Worm (Caenorhabditis elegans) whole organism, L2 larva: Measurements from ENCODE around the gene uev-2.

Source experiments
- C34F6.9 ChIP-seq: fragments of 150-350 bp; optimal IDR thresholded peaks from 2 replicates; lab custom pipeline; 2014; ENCODE audit warnings: missing biosample characterization, missing genetic modification characterization
- F13H6.1 ChIP-seq: sonication (generic microtip); optimal IDR thresholded peaks from 2 replicates; lab custom pipeline; 2016; ENCODE audit warnings: missing genetic modification characterization, missing compliant biosample characterization
- R02D3.7 ChIP-seq: fragments of 150-350 bp; optimal IDR thresholded peaks from 2 replicates; lab custom pipeline; 2014; ENCODE audit warnings: missing biosample characterization, missing genetic modification characterization
- Y55F3AM.14 ChIP-seq: fragments of 200-800 bp; sonication (Bioruptor generic); optimal IDR thresholded peaks from 2 replicates; lab custom pipeline; 2018; ENCODE audit warnings: mild to moderate bottlenecking, missing genetic modification characterization, missing compliant biosample characterization
- ZK546.5 ChIP-seq: sonication (generic microtip); optimal IDR thresholded peaks from 2 replicates; lab custom pipeline; 2017; ENCODE audit warnings: missing biosample characterization, missing genetic modification characterization
- alr-1 ChIP-seq: fragments of 150-350 bp; optimal IDR thresholded peaks from 2 replicates; lab custom pipeline; 2014; ENCODE audit warnings: missing biosample characterization, missing genetic modification characterization
- aly-2 ChIP-seq: fragments of 150-350 bp; optimal IDR thresholded peaks from 2 replicates; lab custom pipeline; 2014; ENCODE audit warnings: missing biosample characterization, missing genetic modification characterization
- blmp-1 ChIP-seq: sonication (generic microtip); optimal IDR thresholded peaks from 2 replicates; lab custom pipeline; 2017; ENCODE audit warnings: missing genetic modification characterization, mild to moderate bottlenecking, missing compliant biosample characterization, antibody characterized with exemption, moderate library complexity; ENCODE audit not compliant: insufficient read depth
- ceh-16 ChIP-seq: fragments of 150-350 bp; optimal IDR thresholded peaks from 2 replicates; lab custom pipeline; 2014; ENCODE audit warnings: missing biosample characterization, missing genetic modification characterization
- crh-2 ChIP-seq: sonication (generic microtip); optimal IDR thresholded peaks from 2 replicates; lab custom pipeline; 2017; ENCODE audit warnings: missing biosample characterization, missing genetic modification characterization
- elt-1 ChIP-seq: fragments of 150-350 bp; optimal IDR thresholded peaks from 2 replicates; lab custom pipeline; 2014; ENCODE audit warnings: missing biosample characterization, missing genetic modification characterization
- fos-1 ChIP-seq: fragments of 150-350 bp; optimal IDR thresholded peaks from 2 replicates; lab custom pipeline; 2014; ENCODE audit warnings: missing biosample characterization, missing genetic modification characterization
- gmeb-1 ChIP-seq: fragments of 150-350 bp; optimal IDR thresholded peaks from 2 replicates; lab custom pipeline; 2014; ENCODE audit warnings: missing biosample characterization, missing genetic modification characterization
- lin-11 ChIP-seq: fragments of 150-350 bp; sonication (generic microtip); optimal IDR thresholded peaks from 2 replicates; lab custom pipeline; 2014; ENCODE audit warnings: missing biosample characterization, missing genetic modification characterization, inconsistent platforms, mixed read lengths
- lin-13 ChIP-seq: fragments of 150-350 bp; optimal IDR thresholded peaks from 2 replicates; lab custom pipeline; 2014; ENCODE audit warnings: missing biosample characterization, missing genetic modification reagents, missing genetic modification characterization
- lin-39 ChIP-seq: fragments of 150-350 bp; optimal IDR thresholded peaks from 2 replicates; lab custom pipeline; 2014; ENCODE audit warnings: missing biosample characterization, missing genetic modification reagents, missing genetic modification characterization
- lsy-2 ChIP-seq, 2 experiments: fragments of 150-350 bp in 1 of 2; sonication (generic microtip) in 1 of 2; optimal IDR thresholded peaks; 2 replicates each; lab custom pipeline; 2014 to 2017; ENCODE audit warnings: missing biosample characterization in 2 of 2, missing genetic modification characterization in 2 of 2
- mdl-1 ChIP-seq, 2 experiments: fragments of 150-350 bp in 1 of 2; sonication (generic microtip) in 1 of 2; optimal IDR thresholded peaks; 2 replicates each; lab custom pipeline; 2017; ENCODE audit warnings: missing biosample characterization in 2 of 2, missing genetic modification characterization in 2 of 2
- nhr-11 ChIP-seq: fragments of 150-350 bp; optimal IDR thresholded peaks from 2 replicates; lab custom pipeline; 2014; ENCODE audit warnings: missing biosample characterization, missing genetic modification characterization
- nhr-12 ChIP-seq: fragments of 150-350 bp; optimal IDR thresholded peaks from 2 replicates; lab custom pipeline; 2014; ENCODE audit warnings: missing biosample characterization, missing genetic modification characterization
- nhr-129 ChIP-seq: fragments of 150-350 bp; optimal IDR thresholded peaks from 2 replicates; lab custom pipeline; 2014; ENCODE audit warnings: missing biosample characterization, missing genetic modification characterization
- nhr-21 ChIP-seq: fragments of 150-350 bp; optimal IDR thresholded peaks from 2 replicates; lab custom pipeline; 2014; ENCODE audit warnings: missing biosample characterization, missing genetic modification characterization
- nhr-237 ChIP-seq: fragments of 150-350 bp; optimal IDR thresholded peaks from 2 replicates; lab custom pipeline; 2014; ENCODE audit warnings: missing biosample characterization, missing genetic modification characterization
- nhr-25 ChIP-seq: fragments of 150-350 bp; sonication (generic microtip); optimal IDR thresholded peaks from 3 replicates; lab custom pipeline; 2014; ENCODE audit warnings: missing biosample characterization, missing genetic modification characterization
- nhr-6 ChIP-seq: fragments of 150-350 bp; optimal IDR thresholded peaks from 2 replicates; lab custom pipeline; 2014; ENCODE audit warnings: missing biosample characterization, missing genetic modification characterization
- nhr-77 ChIP-seq: fragments of 150-350 bp; optimal IDR thresholded peaks from 2 replicates; lab custom pipeline; 2014; ENCODE audit warnings: missing biosample characterization, missing genetic modification characterization
- peb-1 ChIP-seq: fragments of 150-350 bp; optimal IDR thresholded peaks from 2 replicates; lab custom pipeline; 2014; ENCODE audit warnings: missing biosample characterization, missing genetic modification characterization
- sem-4 ChIP-seq: fragments of 150-350 bp; optimal IDR thresholded peaks from 2 replicates; lab custom pipeline; 2014; ENCODE audit warnings: missing biosample characterization, missing genetic modification reagents, missing genetic modification characterization
- sma-3 ChIP-seq: sonication (generic microtip); optimal IDR thresholded peaks from 2 replicates; lab custom pipeline; 2016; ENCODE audit warnings: missing genetic modification reagents, missing genetic modification characterization, missing compliant biosample characterization
- sma-9 ChIP-seq, 2 experiments: fragments of 150-350 bp in 1 of 2; sonication (generic microtip) in 1 of 2; optimal IDR thresholded peaks; 2 replicates each; lab custom pipeline; 2014 to 2016; ENCODE audit warnings: missing genetic modification characterization in 2 of 2, mild to moderate bottlenecking in 1 of 2, missing biosample characterization in 1 of 2, missing compliant biosample characterization in 1 of 2, missing genetic modification reagents in 1 of 2, moderate library complexity in 1 of 2
- snpc-4 ChIP-seq: fragments of 150-350 bp; optimal IDR thresholded peaks from 2 replicates; lab custom pipeline; 2014; ENCODE audit warnings: missing biosample characterization, missing genetic modification characterization
- unc-39 ChIP-seq: fragments of 150-350 bp; optimal IDR thresholded peaks from 2 replicates; lab custom pipeline; 2014; ENCODE audit warnings: missing biosample characterization, missing genetic modification characterization
- unc-55 ChIP-seq: fragments of 150-350 bp; sonication (generic microtip); optimal IDR thresholded peaks from 3 replicates; lab custom pipeline; 2014; ENCODE audit warnings: missing biosample characterization, missing genetic modification reagents, missing genetic modification characterization
- zag-1 ChIP-seq: fragments of 150-350 bp; optimal IDR thresholded peaks from 2 replicates; lab custom pipeline; 2014; ENCODE audit warnings: missing biosample characterization, missing genetic modification characterization
- ztf-1 ChIP-seq: fragments of 200-800 bp; sonication (Bioruptor generic); conservative IDR thresholded peaks from 2 replicates; pipeline ENCODE4 v1.3.6; 2022; ENCODE audit warnings: missing genetic modification characterization, missing compliant biosample characterization
- ztf-11 ChIP-seq: sonication (generic microtip); optimal IDR thresholded peaks from 2 replicates; lab custom pipeline; 2017; ENCODE audit warnings: missing biosample characterization, missing genetic modification characterization

The uev-2 gene

DNA sequence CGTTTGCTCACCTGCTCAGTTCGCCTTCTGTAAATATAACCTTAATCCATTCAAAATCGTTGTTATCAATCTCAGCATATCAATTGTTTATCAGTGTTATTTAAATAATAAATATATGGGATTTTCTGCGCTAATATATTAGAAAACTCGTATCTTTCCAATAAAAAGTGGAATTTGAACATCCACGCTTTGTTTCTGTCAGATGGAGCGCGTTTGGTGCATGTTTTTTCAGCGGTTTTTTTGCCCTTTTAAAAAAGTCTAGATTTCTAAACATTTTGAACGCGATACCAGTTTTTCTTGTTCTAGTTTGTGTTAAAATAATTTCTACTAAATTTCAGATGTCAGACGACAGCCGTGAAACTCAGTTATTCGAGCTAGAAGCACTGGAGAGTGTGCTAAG, 4.0 kb downstream of the uev-2 start, which contains the start of gene F56D2.2:
Gene F56D2.2 (plus strand): TSS at position 339 of the 400 bp plus-strand sequence.
- TF ChIP-seq lsy-2 (tag; optimal IDR thresholded peaks at IDR 0.05; lab: Kevin White, UChicago) (peak in 1 of 2 experiments; percentile 35), lin-39 (tag; lab: Kevin White, UChicago) (no peak), ZK546.5 (no peak), nhr-129 (tag; lab: Kevin White, UChicago) (peak; percentile 4), unc-55 (peak; percentile 60), nhr-11 (tag; lab: Kevin White, UChicago) (no peak), sem-4 (tag; lab: Kevin White, UChicago) (no peak), elt-1 (no peak), nhr-21 (tag; lab: Kevin White, UChicago) (no peak), mdl-1 (tag; optimal IDR thresholded peaks at IDR 0.05; lab: Kevin White, UChicago) (no peak), lin-13 (GFP tag; lab: Kevin White, UChicago) (no peak), crh-2 (tag; lab: Kevin White, UChicago) (no peak), zag-1 (tag; lab: Kevin White, UChicago) (no peak), nhr-6 (no peak), R02D3.7 (no peak), fos-1 (no peak), nhr-237 (tag; lab: Kevin White, UChicago) (no peak), peb-1 (tag; lab: Kevin White, UChicago) (no peak), gmeb-1 (peak; percentile 74), nhr-77 (tag; lab: Kevin White, UChicago) (no peak), aly-2 (tag; lab: Kevin White, UChicago) (no peak), ztf-11 (tag; lab: Kevin White, UChicago) (no peak)

DNA sequence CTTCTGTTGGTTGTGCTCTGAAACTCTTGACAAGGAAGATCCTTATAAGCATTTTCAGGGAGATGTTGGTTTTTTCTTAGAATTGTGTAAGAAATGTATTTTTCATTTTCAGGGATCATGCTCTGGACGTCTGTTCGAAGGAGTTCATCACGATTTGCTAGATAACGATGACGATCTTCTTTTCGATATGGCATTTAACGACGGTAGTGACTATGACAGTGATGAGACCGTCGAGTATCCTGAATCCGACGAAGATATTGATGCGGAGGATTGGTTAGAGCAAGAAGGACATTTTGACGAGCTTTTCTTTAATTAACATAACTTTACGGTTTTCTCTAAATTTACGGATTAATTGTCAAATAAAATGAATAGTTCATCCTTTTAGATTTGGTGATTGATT, 5.8 kb downstream of the uev-2 start:
- no peak for TF ChIP-seq ZK546.5
- no peak for TF ChIP-seq unc-39
- TF ChIP-seq sma-9 (GFP tag; optimal IDR thresholded peaks at IDR 0.05; lab: Kevin White, UChicago), result no peak
- no peak for TF ChIP-seq sma-9 (tag; optimal IDR thresholded peaks at IDR 0.05; lab: Kevin White, UChicago)
- TF ChIP-seq nhr-77 (tag; lab: Kevin White, UChicago), result no peak
- no peak for TF ChIP-seq sma-3 (GFP tag; lab: Kevin White, UChicago)
- no peak for TF ChIP-seq unc-55
- no peak for TF ChIP-seq ztf-1
- TF ChIP-seq, all 48 proteins: peak for 0

DNA sequence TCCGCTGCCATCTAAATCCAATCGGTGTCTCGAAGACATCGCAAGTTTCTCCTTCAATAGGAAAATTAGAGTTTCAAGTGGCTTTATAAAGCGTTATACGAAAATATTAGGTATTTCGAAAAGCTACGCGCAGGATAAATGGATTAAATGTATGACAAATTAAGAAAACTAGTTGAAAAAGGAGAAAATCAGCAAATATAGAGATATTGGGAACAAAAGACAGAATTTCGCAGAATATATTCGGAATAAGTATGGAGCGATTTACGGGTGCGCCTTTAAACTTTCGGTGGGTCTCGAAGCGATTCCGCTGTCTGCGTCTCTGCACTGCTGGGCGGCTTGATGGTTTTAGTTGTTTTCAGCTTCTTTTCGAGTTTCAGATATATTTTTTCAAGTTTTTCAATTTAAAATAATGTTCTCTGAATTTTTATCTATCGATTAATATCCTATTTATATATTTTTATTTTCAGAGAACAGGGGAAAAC, 8.8 kb downstream of the uev-2 start, which contains the start of the genes ddx-15 and ucr-1:
Gene ddx-15 (minus strand): TSS at position 51 of the 482 bp plus-strand sequence.
Gene ucr-1 (plus strand): TSS at position 468 of the 482 bp plus-strand sequence.
- TF ChIP-seq ceh-16 (tag; lab: Kevin White, UChicago), result peak; percentile 4
- peak; percentile 57 for TF ChIP-seq sma-3 (GFP tag; lab: Kevin White, UChicago)
- TF ChIP-seq F13H6.1 (tag; lab: Kevin White, UChicago), result peak; percentile 6
- no peak for TF ChIP-seq lin-39 (tag; lab: Kevin White, UChicago)
- no peak for TF ChIP-seq alr-1 (tag; lab: Kevin White, UChicago)
- peak; percentile 80 for TF ChIP-seq lin-11
- peak; percentile 28 for TF ChIP-seq nhr-129 (tag; lab: Kevin White, UChicago)
- peak; percentile 17 for TF ChIP-seq snpc-4 (tag; lab: Kevin White, UChicago)
- TF ChIP-seq sma-9 (GFP tag; optimal IDR thresholded peaks at IDR 0.05; lab: Kevin White, UChicago), result peak; percentile 38
- no peak for TF ChIP-seq sma-9 (tag; optimal IDR thresholded peaks at IDR 0.05; lab: Kevin White, UChicago)
- TF ChIP-seq blmp-1, result peak; percentile 33
- TF ChIP-seq lsy-2 (tag; optimal IDR thresholded peaks at IDR 0.05; lab: Kevin White, UChicago), result peak; percentile 29 to 85
- peak; percentile 53 for TF ChIP-seq R02D3.7
- TF ChIP-seq gmeb-1, result peak; percentile 80
- TF ChIP-seq unc-55, result peak; percentile 89
- no peak for TF ChIP-seq Y55F3AM.14 (GFP tag; lab: Kevin White, UChicago)
- TF ChIP-seq nhr-25 (tag; lab: Kevin White, UChicago), result peak; percentile 23
- TF ChIP-seq peb-1 (tag; lab: Kevin White, UChicago), result no peak
- TF ChIP-seq nhr-12 (tag; lab: Kevin White, UChicago), result no peak
- peak; percentile 77 for TF ChIP-seq lin-13 (GFP tag; lab: Kevin White, UChicago)
- no peak for TF ChIP-seq unc-39
- peak; percentile 16 for TF ChIP-seq nhr-21 (tag; lab: Kevin White, UChicago)
- TF ChIP-seq ZK546.5, result no peak
- TF ChIP-seq C34F6.9 (tag; lab: Kevin White, UChicago), result peak; percentile 84
- peak; percentile 57 for TF ChIP-seq crh-2 (tag; lab: Kevin White, UChicago)
- no peak for TF ChIP-seq nhr-77 (tag; lab: Kevin White, UChicago)
- peak; percentile 17 for TF ChIP-seq fos-1
